Fruit fly (Drosophila melanogaster): Measurements from ENCODE around the gene Oamb.

DNA sequence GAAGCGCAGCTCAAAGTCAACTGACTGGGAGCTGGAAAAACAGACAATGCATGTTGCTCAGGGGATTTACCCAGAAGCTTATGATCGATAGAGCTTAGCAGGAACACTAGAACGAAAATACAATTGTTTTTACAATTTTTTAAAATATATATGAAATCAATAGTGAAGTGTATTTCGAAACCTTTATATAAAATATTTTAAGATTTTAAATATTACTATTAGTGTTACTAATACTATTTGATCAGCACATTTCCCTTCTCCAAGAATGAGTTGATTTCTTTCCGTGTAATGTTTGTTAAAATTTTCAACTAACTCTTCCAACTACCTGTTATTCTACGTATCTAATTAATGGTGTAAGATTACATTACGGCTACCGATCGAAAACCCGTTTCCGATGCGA, 29.4 kb upstream of the Oamb start, which contains the start of gene CG31199:
- TF ChIP-seq CG8478 (optimal IDR thresholded peaks at IDR 0.05) (no peak), CTCF (optimal IDR thresholded peaks at IDR 0.05) (no peak)
